Worm (Caenorhabditis elegans) whole organism, mixed stage, embryonic: ENCODE data around the gene srbc-57.

ENCODE experiments used
- bed-3 ChIP-seq: fragments of 200-800 bp; sonication (Bioruptor generic); optimal IDR thresholded peaks from 3 replicates; lab custom pipeline; 2018; ENCODE audit warnings: mild to moderate bottlenecking, missing genetic modification characterization, moderate library complexity, missing compliant biosample characterization
- elt-1 ChIP-seq: sonication (generic microtip); optimal IDR thresholded peaks from 2 replicates; lab custom pipeline; 2017; ENCODE audit warnings: missing genetic modification characterization, mild to moderate bottlenecking, missing compliant biosample characterization, antibody characterized with exemption, moderate library complexity, borderline replicate concordance; ENCODE audit not compliant: insufficient read depth
- flh-1 ChIP-seq: fragments of 200-800 bp; sonication (Bioruptor generic); optimal IDR thresholded peaks from 2 replicates; lab custom pipeline; 2018; ENCODE audit warnings: mild to moderate bottlenecking, missing genetic modification characterization, moderate library complexity, missing compliant biosample characterization
- mep-1 ChIP-seq: fragments of 150-350 bp; optimal IDR thresholded peaks from 2 replicates; lab custom pipeline; 2017; ENCODE audit warnings: missing biosample characterization, missing genetic modification reagents, missing genetic modification characterization, inconsistent platforms
- nhr-237 ChIP-seq: fragments of 150-350 bp; optimal IDR thresholded peaks from 2 replicates; lab custom pipeline; 2014; ENCODE audit warnings: missing biosample characterization, missing genetic modification characterization
- nhr-28 ChIP-seq: fragments of 150-350 bp; optimal IDR thresholded peaks from 2 replicates; lab custom pipeline; 2014; ENCODE audit warnings: missing biosample characterization, missing genetic modification characterization
- sem-2 ChIP-seq: fragments of 200-800 bp; sonication (Bioruptor generic); optimal IDR thresholded peaks from 2 replicates; lab custom pipeline; 2018; ENCODE audit warnings: mild to moderate bottlenecking, missing genetic modification characterization, missing compliant biosample characterization
- unc-120 ChIP-seq: sonication (generic microtip); optimal IDR thresholded peaks from 2 replicates; lab custom pipeline; 2017; ENCODE audit warnings: missing genetic modification characterization, missing compliant biosample characterization; ENCODE audit not compliant: poor library complexity, severe bottlenecking

Gene srbc-57

ce11 chrV:417656-418353 lies 50.6 kb downstream of the srbc-57 start, which contains the start of gene irg-8:
irg-8 (minus strand) TSS chrV:417706.
- no peak for TF ChIP-seq unc-120
- TF ChIP-seq mep-1 (tag; lab: Kevin White, UChicago), result no peak
- TF ChIP-seq nhr-237 (tag; lab: Kevin White, UChicago), result no peak
- no peak for TF ChIP-seq sem-2 (GFP tag; lab: Kevin White, UChicago)
- TF ChIP-seq elt-1, result no peak
- no peak for TF ChIP-seq flh-1 (GFP tag; lab: Kevin White, UChicago)
- TF ChIP-seq bed-3, result no peak
- TF ChIP-seq nhr-28 (tag; lab: Kevin White, UChicago), result no peak
- TF ChIP-seq, all 35 proteins: peak for 0
